Fruit fly (Drosophila melanogaster): Measurements from ENCODE around the gene osp.

dm6 chr2L:14580693-14581572 lies 108.2 kb downstream of the osp start:
- no peak for TF ChIP-seq psq (optimal IDR thresholded peaks at IDR 0.05)
- TF ChIP-seq EcR (GFP tag; optimal IDR thresholded peaks at IDR 0.05) = no peak
- no peak for TF ChIP-seq CG8478 (optimal IDR thresholded peaks at IDR 0.05)
- TF ChIP-seq pan (optimal IDR thresholded peaks at IDR 0.05) = no peak
- TF ChIP-seq usp (GFP tag; optimal IDR thresholded peaks at IDR 0.05) = no peak
- TF ChIP-seq Dll (optimal IDR thresholded peaks at IDR 0.05) = peak; percentile 59

Data from whole organism.